Fruit fly (Drosophila melanogaster) whole organism, wandering third instar larva: Measurements from ENCODE around the gene CG11629.

Source experiments
- Abd-B ChIP-seq: fragments of >200 bp; optimal IDR thresholded peaks from 2 replicates; lab custom pipeline; 2017; ENCODE audit warnings: missing biosample characterization, missing genetic modification characterization
- CG32264 ChIP-seq: fragments of 200-800 bp; sonication (Bioruptor generic); optimal IDR thresholded peaks from 2 replicates; lab custom pipeline; 2016; ENCODE audit warnings: missing biosample characterization, missing genetic modification characterization
- CG9705 ChIP-seq: fragments of 200-800 bp; sonication (Bioruptor generic); optimal IDR thresholded peaks from 2 replicates; lab custom pipeline; 2018; ENCODE audit warnings: missing biosample characterization, mild to moderate bottlenecking, missing genetic modification characterization
- CrebA ChIP-seq: fragments of 200-800 bp; sonication (Bioruptor generic); optimal IDR thresholded peaks from 2 replicates; lab custom pipeline; 2016; ENCODE audit warnings: missing biosample characterization, mild to moderate bottlenecking, missing genetic modification characterization, borderline replicate concordance
- Dfd ChIP-seq: fragments of >200 bp; optimal IDR thresholded peaks from 2 replicates; lab custom pipeline; 2017; ENCODE audit warnings: missing biosample characterization, missing genetic modification characterization
- Dif ChIP-seq: fragments of 200-275, 200-300 bp; sonication (Bioruptor generic); optimal IDR thresholded peaks from 2 replicates; lab custom pipeline; 2018; ENCODE audit warnings: missing biosample characterization, missing genetic modification characterization; ENCODE audit not compliant: partially characterized antibody
- GATAd ChIP-seq: sonication (Bioruptor generic); optimal IDR thresholded peaks from 2 replicates; lab custom pipeline; 2016; ENCODE audit warnings: missing biosample characterization, missing genetic modification characterization
- HLH106 ChIP-seq: fragments of 200-800 bp; optimal IDR thresholded peaks from 3 replicates; lab custom pipeline; 2019; ENCODE audit warnings: missing biosample characterization, mild to moderate bottlenecking, missing genetic modification characterization, moderate library complexity
- Hnf4 ChIP-seq: fragments of 200-800 bp; sonication (Bioruptor generic); optimal IDR thresholded peaks from 2 replicates; lab custom pipeline; 2016; ENCODE audit warnings: missing biosample characterization, mild to moderate bottlenecking, missing genetic modification characterization
- Hr78 ChIP-seq: fragments of >200 bp; optimal IDR thresholded peaks from 2 replicates; lab custom pipeline; 2017; ENCODE audit warnings: missing biosample characterization, missing genetic modification characterization
- Hr83 ChIP-seq: fragments of 200-300 bp; sonication (Bioruptor generic); optimal IDR thresholded peaks from 2 replicates; lab custom pipeline; 2016; ENCODE audit warnings: missing biosample characterization, mild to moderate bottlenecking, missing genetic modification characterization, moderate library complexity; ENCODE audit not compliant: poor library complexity, severe bottlenecking
- Jra ChIP-seq: sonication (Bioruptor generic); optimal IDR thresholded peaks from 2 replicates; lab custom pipeline; 2016; ENCODE audit warnings: missing biosample characterization, missing genetic modification characterization
- Mio ChIP-seq: sonication (Bioruptor generic); optimal IDR thresholded peaks from 2 replicates; lab custom pipeline; 2016; ENCODE audit warnings: missing biosample characterization, missing genetic modification characterization
- Myc ChIP-seq: fragments of >200 bp; optimal IDR thresholded peaks from 2 replicates; lab custom pipeline; 2017
- N ChIP-seq: fragments of >200 bp; optimal IDR thresholded peaks from 2 replicates; lab custom pipeline; 2018; ENCODE audit warnings: missing biosample characterization, missing external identifiers, missing genetic modification characterization
- OdsH ChIP-seq: fragments of 200-800 bp; sonication (Bioruptor generic); optimal IDR thresholded peaks from 2 replicates; lab custom pipeline; 2016; ENCODE audit warnings: missing biosample characterization, mild to moderate bottlenecking, missing genetic modification characterization
- Rel ChIP-seq, 2 experiments: fragments of 200-800 bp; sonication (Bioruptor generic) in 1 of 2; optimal IDR thresholded peaks; 2 replicates in 1 of 2; 3 replicates in 1 of 2; lab custom pipeline; 2016 to 2019; ENCODE audit warnings: mild to moderate bottlenecking in 2 of 2, missing biosample characterization in 2 of 2, missing genetic modification characterization in 2 of 2, moderate library complexity in 1 of 2
- Sp1 ChIP-seq: fragments of 200-800 bp; sonication (Bioruptor generic); optimal IDR thresholded peaks from 3 replicates; lab custom pipeline; 2019; ENCODE audit warnings: missing biosample characterization, mild to moderate bottlenecking, missing genetic modification characterization, moderate library complexity
- Vsx2 ChIP-seq: fragments of 200-300, 225-300 bp; sonication (Bioruptor generic); optimal IDR thresholded peaks from 2 replicates; lab custom pipeline; 2018; ENCODE audit warnings: missing biosample characterization, missing genetic modification characterization; ENCODE audit not compliant: partially characterized antibody
- br ChIP-seq: fragments of 200-800 bp; sonication (Bioruptor generic); optimal IDR thresholded peaks from 2 replicates; lab custom pipeline; 2016; ENCODE audit warnings: missing biosample characterization, missing genetic modification characterization
- brk ChIP-seq: fragments of 200-800 bp; sonication (Bioruptor generic); optimal IDR thresholded peaks from 2 replicates; lab custom pipeline; 2016; ENCODE audit warnings: missing biosample characterization, mild to moderate bottlenecking, missing genetic modification characterization
- dl ChIP-seq, 2 experiments: fragments of 175-275, 200-275 bp in 1 of 2; fragments of 200-275 bp in 1 of 2; sonication (Bioruptor generic); optimal IDR thresholded peaks; lab custom pipeline; 2018; ENCODE audit warnings: mild to moderate bottlenecking in 2 of 2, missing biosample characterization in 2 of 2, missing genetic modification characterization in 2 of 2, moderate library complexity in 2 of 2; ENCODE audit not compliant: partially characterized antibody in 2 of 2, insufficient read depth in 1 of 2
- dmrt93B ChIP-seq: fragments of 200-800 bp; sonication (Bioruptor generic); optimal IDR thresholded peaks from 2 replicates; lab custom pipeline; 2018; ENCODE audit warnings: missing biosample characterization, mild to moderate bottlenecking, missing genetic modification characterization
- dsf ChIP-seq: sonication (Bioruptor generic); optimal IDR thresholded peaks from 2 replicates; lab custom pipeline; 2016; ENCODE audit warnings: missing biosample characterization, missing genetic modification characterization, borderline replicate concordance
- ey ChIP-seq: fragments of 200-800 bp; sonication (Bioruptor generic); optimal IDR thresholded peaks from 2 replicates; lab custom pipeline; 2016; ENCODE audit warnings: missing biosample characterization, missing genetic modification characterization
- foxo ChIP-seq, 2 experiments: fragments of 200-800 bp; sonication (Bioruptor generic); optimal IDR thresholded peaks; 2 replicates in 1 of 2; 3 replicates in 1 of 2; lab custom pipeline; 2016 to 2017; ENCODE audit warnings: missing biosample characterization in 2 of 2, missing genetic modification characterization in 2 of 2
- fru ChIP-seq: fragments of 200-800 bp; sonication (Bioruptor generic); optimal IDR thresholded peaks from 3 replicates; lab custom pipeline; 2016; ENCODE audit warnings: missing biosample characterization, mild to moderate bottlenecking, missing genetic modification characterization
- h ChIP-seq: fragments of 200-800 bp; sonication (Bioruptor generic); optimal IDR thresholded peaks from 3 replicates; lab custom pipeline; 2016; ENCODE audit warnings: missing biosample characterization, mild to moderate bottlenecking, missing genetic modification characterization
- jim ChIP-seq: fragments of 175-275, 200-325 bp; sonication (Bioruptor generic); optimal IDR thresholded peaks from 2 replicates; lab custom pipeline; 2016; ENCODE audit warnings: missing biosample characterization, mild to moderate bottlenecking, missing genetic modification characterization
- lola ChIP-seq: fragments of >200 bp; optimal IDR thresholded peaks from 2 replicates; lab custom pipeline; 2017; ENCODE audit warnings: missing biosample characterization, missing genetic modification characterization
- pan ChIP-seq: fragments of >200 bp; optimal IDR thresholded peaks from 2 replicates; lab custom pipeline; 2017
- psq ChIP-seq: fragments of 200-800 bp; sonication (Bioruptor generic); optimal IDR thresholded peaks from 3 replicates; lab custom pipeline; 2017; ENCODE audit warnings: missing biosample characterization, mild to moderate bottlenecking, missing genetic modification characterization, moderate library complexity
- rgr ChIP-seq: fragments of 200-800 bp; sonication (Bioruptor generic); optimal IDR thresholded peaks from 3 replicates; lab custom pipeline; 2016; ENCODE audit warnings: missing biosample characterization, mild to moderate bottlenecking, missing genetic modification characterization
- sage ChIP-seq: fragments of 200-800 bp; sonication (Bioruptor generic); optimal IDR thresholded peaks from 2 replicates; lab custom pipeline; 2016; ENCODE audit warnings: missing biosample characterization, mild to moderate bottlenecking, missing genetic modification characterization
- sv ChIP-seq: fragments of 200-800 bp; sonication (Bioruptor generic); optimal IDR thresholded peaks from 3 replicates; lab custom pipeline; 2016; ENCODE audit warnings: missing biosample characterization, missing genetic modification characterization
- tai ChIP-seq: sonication (Bioruptor generic); optimal IDR thresholded peaks from 2 replicates; lab custom pipeline; 2016; ENCODE audit warnings: missing biosample characterization, missing genetic modification characterization
- usp ChIP-seq: fragments of >200 bp; optimal IDR thresholded peaks from 2 replicates; lab custom pipeline; 2017; ENCODE audit warnings: missing biosample characterization, missing genetic modification characterization
- woc ChIP-seq: sonication (Bioruptor generic); optimal IDR thresholded peaks from 2 replicates; lab custom pipeline; 2016; ENCODE audit warnings: missing biosample characterization, mild to moderate bottlenecking, missing genetic modification characterization

Gene CG11629

dm6 chr2L:21885502-21885901 is 12.6 kb downstream of the CG11629 start:
- no peak for TF ChIP-seq Dfd (GFP tag; lab: Kevin White, UChicago)
- TF ChIP-seq foxo (GFP tag; optimal IDR thresholded peaks at IDR 0.05; lab: Kevin White, UChicago): no peak
- no peak for TF ChIP-seq h
- no peak for TF ChIP-seq ey
- no peak for TF ChIP-seq lola
- TF ChIP-seq HLH106: no peak
- TF ChIP-seq psq (GFP tag; lab: Kevin White, UChicago): no peak
- TF ChIP-seq GATAd: no peak
- no peak for TF ChIP-seq Hr78 (GFP tag; lab: Kevin White, UChicago)
- TF ChIP-seq usp (GFP tag; lab: Kevin White, UChicago): no peak
- no peak for TF ChIP-seq CG32264 (GFP tag; lab: Kevin White, UChicago)
- TF ChIP-seq fru (GFP tag; lab: Kevin White, UChicago): no peak
- no peak for TF ChIP-seq sv (GFP tag; lab: Kevin White, UChicago)
- no peak for TF ChIP-seq woc (GFP tag; lab: Kevin White, UChicago)
- no peak for TF ChIP-seq rgr (GFP tag; lab: Kevin White, UChicago)
- TF ChIP-seq br: no peak
- TF ChIP-seq CG9705 (GFP tag; lab: Kevin White, UChicago): no peak
- TF ChIP-seq pan: no peak
- no peak for TF ChIP-seq dmrt93B (GFP tag; lab: Kevin White, UChicago)
- no peak for TF ChIP-seq jim (GFP tag; lab: Kevin White, UChicago)

DNA sequence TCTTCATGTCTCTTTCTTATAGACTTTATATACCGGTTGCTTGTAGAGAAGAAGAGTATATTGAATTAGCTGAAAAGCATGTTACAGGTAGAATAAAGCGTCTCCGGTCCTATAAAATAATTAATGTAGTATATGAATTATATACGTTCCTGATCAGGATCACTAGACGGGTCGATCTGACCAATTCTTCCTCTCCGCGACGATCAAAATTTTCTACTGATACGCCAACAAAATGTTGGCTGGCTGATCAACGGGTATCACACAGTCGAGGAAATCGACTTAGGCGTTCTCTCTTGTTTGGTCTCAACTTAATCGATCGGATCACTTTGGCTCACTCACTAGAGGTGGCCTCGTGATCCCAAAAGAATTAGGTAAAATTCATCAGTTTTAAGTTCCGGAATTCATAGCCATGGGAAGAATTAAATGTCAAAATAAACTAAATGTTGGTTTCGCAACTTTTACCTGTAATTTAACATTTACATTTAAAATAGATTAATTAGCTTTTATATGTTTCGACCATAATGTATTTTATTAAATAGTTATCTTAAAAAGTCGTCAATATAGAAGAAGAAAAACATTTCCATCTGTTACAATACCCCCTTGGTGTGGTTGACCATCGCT is 16.5 kb downstream of the CG11629 start:
- no peak for TF ChIP-seq Jra (GFP tag; lab: Kevin White, UChicago)
- peak; percentile 58 for TF ChIP-seq HLH106
- TF ChIP-seq h: peak; percentile 54
- TF ChIP-seq Abd-B: no peak
- TF ChIP-seq OdsH: peak; percentile 43
- no peak for TF ChIP-seq CG9705 (GFP tag; lab: Kevin White, UChicago)
- no peak for TF ChIP-seq Rel (GFP tag; optimal IDR thresholded peaks at IDR 0.05; lab: Kevin White, UChicago)
- no peak for TF ChIP-seq Rel (tag; optimal IDR thresholded peaks at IDR 0.05; lab: Kevin White, UChicago)
- TF ChIP-seq br: no peak
- TF ChIP-seq Myc: no peak
- no peak for TF ChIP-seq lola
- no peak for TF ChIP-seq sv (GFP tag; lab: Kevin White, UChicago)
- no peak for TF ChIP-seq brk
- no peak for TF ChIP-seq dmrt93B (GFP tag; lab: Kevin White, UChicago)
- peak; percentile 43 for TF ChIP-seq Sp1 (GFP tag; lab: Kevin White, UChicago)
- TF ChIP-seq tai: no peak
- TF ChIP-seq ey: peak; percentile 3
- TF ChIP-seq Mio: no peak
- TF ChIP-seq CrebA (GFP tag; lab: Kevin White, UChicago): no peak
- TF ChIP-seq usp (GFP tag; lab: Kevin White, UChicago): no peak
- TF ChIP-seq Hnf4: no peak
- TF ChIP-seq GATAd: no peak
- TF ChIP-seq pan: peak; percentile 35
- no peak for TF ChIP-seq Dif (GFP tag; lab: Kevin White, UChicago)
- peak in 1 of 2 experiments; percentile 50 for TF ChIP-seq foxo (GFP tag; optimal IDR thresholded peaks at IDR 0.05; lab: Kevin White, UChicago)
- TF ChIP-seq sage: no peak
- no peak for TF ChIP-seq CG32264 (GFP tag; lab: Kevin White, UChicago)
- no peak for TF ChIP-seq Hr83
- peak; percentile 31 for TF ChIP-seq fru (GFP tag; lab: Kevin White, UChicago)
- peak; percentile 14 for TF ChIP-seq rgr (GFP tag; lab: Kevin White, UChicago)
- peak; percentile 72 for TF ChIP-seq woc (GFP tag; lab: Kevin White, UChicago)

- no peak for TF ChIP-seq Hr78 (GFP tag; lab: Kevin White, UChicago)
- no peak for TF ChIP-seq Rel (GFP tag; optimal IDR thresholded peaks at IDR 0.05; lab: Kevin White, UChicago)
- no peak for TF ChIP-seq Rel (tag; optimal IDR thresholded peaks at IDR 0.05; lab: Kevin White, UChicago)
- TF ChIP-seq dmrt93B (GFP tag; lab: Kevin White, UChicago): peak; percentile 4
- no peak for TF ChIP-seq GATAd
- TF ChIP-seq rgr (GFP tag; lab: Kevin White, UChicago): peak; percentile 45
- TF ChIP-seq sv (GFP tag; lab: Kevin White, UChicago): no peak
- peak; percentile 53 for TF ChIP-seq fru (GFP tag; lab: Kevin White, UChicago)
- TF ChIP-seq Vsx2 (GFP tag; lab: Kevin White, UChicago): no peak
- no peak for TF ChIP-seq Hnf4
- TF ChIP-seq brk: no peak
- TF ChIP-seq Abd-B: no peak
- peak; percentile 51 for TF ChIP-seq Sp1 (GFP tag; lab: Kevin White, UChicago)
- TF ChIP-seq Dif (GFP tag; lab: Kevin White, UChicago): no peak
- TF ChIP-seq pan: no peak
- TF ChIP-seq Hr83: no peak
- TF ChIP-seq lola: no peak
- TF ChIP-seq HLH106: peak; percentile 50
- no peak for TF ChIP-seq sage
- no peak for TF ChIP-seq CG32264 (GFP tag; lab: Kevin White, UChicago)
- peak; percentile 46 for TF ChIP-seq OdsH
- TF ChIP-seq br: peak; percentile 26
- TF ChIP-seq psq (GFP tag; lab: Kevin White, UChicago): peak; percentile 45
- TF ChIP-seq CG9705 (GFP tag; lab: Kevin White, UChicago): no peak
- no peak for TF ChIP-seq tai
- no peak for TF ChIP-seq usp (GFP tag; lab: Kevin White, UChicago)
- no peak for TF ChIP-seq dl (GFP tag; optimal IDR thresholded peaks at IDR 0.05; lab: Kevin White, UChicago; ENCODE audit: insufficient read depth in 1 of 2, partially characterized antibody in 2 of 2)
- no peak for TF ChIP-seq Mio
- TF ChIP-seq ey: peak; percentile 36
- no peak for TF ChIP-seq Jra (GFP tag; lab: Kevin White, UChicago)
- no peak for TF ChIP-seq Dfd (GFP tag; lab: Kevin White, UChicago)
- TF ChIP-seq woc (GFP tag; lab: Kevin White, UChicago): peak; percentile 52
- TF ChIP-seq Myc: no peak
- no peak for TF ChIP-seq dsf (GFP tag; lab: Kevin White, UChicago)
- peak in 1 of 2 experiments; percentile 54 for TF ChIP-seq foxo (GFP tag; optimal IDR thresholded peaks at IDR 0.05; lab: Kevin White, UChicago)
- peak; percentile 57 for TF ChIP-seq h
- no peak for TF ChIP-seq CrebA (GFP tag; lab: Kevin White, UChicago)
- no peak for TF ChIP-seq N (GFP tag; lab: Kevin White, UChicago)
- no peak for TF ChIP-seq jim (GFP tag; lab: Kevin White, UChicago)
Observed at dm6 chr2L:21879411-21879810, 18.7 kb downstream of the CG11629 start.
